Fruit fly (Drosophila melanogaster) whole organism, wandering third instar larva: ENCODE data around the gene ida.

Experiments
- Dfd ChIP-seq: fragments of >200 bp; optimal IDR thresholded peaks from 2 replicates; lab custom pipeline; 2017; ENCODE audit warnings: missing biosample characterization, missing genetic modification characterization
- Dif ChIP-seq: fragments of 200-275, 200-300 bp; sonication (Bioruptor generic); optimal IDR thresholded peaks from 2 replicates; lab custom pipeline; 2018; ENCODE audit warnings: missing biosample characterization, missing genetic modification characterization; ENCODE audit not compliant: partially characterized antibody
- HLH106 ChIP-seq: fragments of 200-800 bp; optimal IDR thresholded peaks from 3 replicates; lab custom pipeline; 2019; ENCODE audit warnings: missing biosample characterization, mild to moderate bottlenecking, missing genetic modification characterization, moderate library complexity
- Mio ChIP-seq: sonication (Bioruptor generic); optimal IDR thresholded peaks from 2 replicates; lab custom pipeline; 2016; ENCODE audit warnings: missing biosample characterization, missing genetic modification characterization
- Myc ChIP-seq: fragments of >200 bp; optimal IDR thresholded peaks from 2 replicates; lab custom pipeline; 2017
- N ChIP-seq: fragments of >200 bp; optimal IDR thresholded peaks from 2 replicates; lab custom pipeline; 2018; ENCODE audit warnings: missing biosample characterization, missing external identifiers, missing genetic modification characterization
- OdsH ChIP-seq: fragments of 200-800 bp; sonication (Bioruptor generic); optimal IDR thresholded peaks from 2 replicates; lab custom pipeline; 2016; ENCODE audit warnings: missing biosample characterization, mild to moderate bottlenecking, missing genetic modification characterization
- Rel ChIP-seq, 2 experiments: fragments of 200-800 bp; sonication (Bioruptor generic) in 1 of 2; optimal IDR thresholded peaks; 2 replicates in 1 of 2; 3 replicates in 1 of 2; lab custom pipeline; 2016 to 2019; ENCODE audit warnings: mild to moderate bottlenecking in 2 of 2, missing biosample characterization in 2 of 2, missing genetic modification characterization in 2 of 2, moderate library complexity in 1 of 2
- Sp1 ChIP-seq: fragments of 200-800 bp; sonication (Bioruptor generic); optimal IDR thresholded peaks from 3 replicates; lab custom pipeline; 2019; ENCODE audit warnings: missing biosample characterization, mild to moderate bottlenecking, missing genetic modification characterization, moderate library complexity
- Vsx2 ChIP-seq: fragments of 200-300, 225-300 bp; sonication (Bioruptor generic); optimal IDR thresholded peaks from 2 replicates; lab custom pipeline; 2018; ENCODE audit warnings: missing biosample characterization, missing genetic modification characterization; ENCODE audit not compliant: partially characterized antibody
- br ChIP-seq: fragments of 200-800 bp; sonication (Bioruptor generic); optimal IDR thresholded peaks from 2 replicates; lab custom pipeline; 2016; ENCODE audit warnings: missing biosample characterization, missing genetic modification characterization
- brk ChIP-seq: fragments of 200-800 bp; sonication (Bioruptor generic); optimal IDR thresholded peaks from 2 replicates; lab custom pipeline; 2016; ENCODE audit warnings: missing biosample characterization, mild to moderate bottlenecking, missing genetic modification characterization
- dl ChIP-seq, 2 experiments: fragments of 175-275, 200-275 bp in 1 of 2; fragments of 200-275 bp in 1 of 2; sonication (Bioruptor generic); optimal IDR thresholded peaks; lab custom pipeline; 2018; ENCODE audit warnings: mild to moderate bottlenecking in 2 of 2, missing biosample characterization in 2 of 2, missing genetic modification characterization in 2 of 2, moderate library complexity in 2 of 2; ENCODE audit not compliant: partially characterized antibody in 2 of 2, insufficient read depth in 1 of 2
- ey ChIP-seq: fragments of 200-800 bp; sonication (Bioruptor generic); optimal IDR thresholded peaks from 2 replicates; lab custom pipeline; 2016; ENCODE audit warnings: missing biosample characterization, missing genetic modification characterization
- h ChIP-seq: fragments of 200-800 bp; sonication (Bioruptor generic); optimal IDR thresholded peaks from 3 replicates; lab custom pipeline; 2016; ENCODE audit warnings: missing biosample characterization, mild to moderate bottlenecking, missing genetic modification characterization
- jim ChIP-seq: fragments of 175-275, 200-325 bp; sonication (Bioruptor generic); optimal IDR thresholded peaks from 2 replicates; lab custom pipeline; 2016; ENCODE audit warnings: missing biosample characterization, mild to moderate bottlenecking, missing genetic modification characterization
- lola ChIP-seq: fragments of >200 bp; optimal IDR thresholded peaks from 2 replicates; lab custom pipeline; 2017; ENCODE audit warnings: missing biosample characterization, missing genetic modification characterization
- pan ChIP-seq: fragments of >200 bp; optimal IDR thresholded peaks from 2 replicates; lab custom pipeline; 2017
- psq ChIP-seq: fragments of 200-800 bp; sonication (Bioruptor generic); optimal IDR thresholded peaks from 3 replicates; lab custom pipeline; 2017; ENCODE audit warnings: missing biosample characterization, mild to moderate bottlenecking, missing genetic modification characterization, moderate library complexity
- rgr ChIP-seq: fragments of 200-800 bp; sonication (Bioruptor generic); optimal IDR thresholded peaks from 3 replicates; lab custom pipeline; 2016; ENCODE audit warnings: missing biosample characterization, mild to moderate bottlenecking, missing genetic modification characterization
- sage ChIP-seq: fragments of 200-800 bp; sonication (Bioruptor generic); optimal IDR thresholded peaks from 2 replicates; lab custom pipeline; 2016; ENCODE audit warnings: missing biosample characterization, mild to moderate bottlenecking, missing genetic modification characterization
- sv ChIP-seq: fragments of 200-800 bp; sonication (Bioruptor generic); optimal IDR thresholded peaks from 3 replicates; lab custom pipeline; 2016; ENCODE audit warnings: missing biosample characterization, missing genetic modification characterization
- usp ChIP-seq: fragments of >200 bp; optimal IDR thresholded peaks from 2 replicates; lab custom pipeline; 2017; ENCODE audit warnings: missing biosample characterization, missing genetic modification characterization
- woc ChIP-seq: sonication (Bioruptor generic); optimal IDR thresholded peaks from 2 replicates; lab custom pipeline; 2016; ENCODE audit warnings: missing biosample characterization, mild to moderate bottlenecking, missing genetic modification characterization

The ida gene

dm6 chr3L:3935567-3936207, 30.5 kb downstream of the ida start, which contains the start of gene Eip63F-1 (continued):
- TF ChIP-seq ey (GFP tag; lab: Kevin White, UChicago): no peak
- TF ChIP-seq dl (GFP tag; optimal IDR thresholded peaks at IDR 0.05; lab: Kevin White, UChicago; ENCODE audit: insufficient read depth in 1 of 2, partially characterized antibody in 2 of 2): no peak
- TF ChIP-seq N: no peak
- TF ChIP-seq brk: no peak
- TF ChIP-seq Vsx2 (GFP tag; lab: Kevin White, UChicago): no peak
- no peak for TF ChIP-seq Mio

- TF ChIP-seq OdsH (GFP tag; lab: Kevin White, UChicago): no peak
- no peak for TF ChIP-seq Mio
- no peak for TF ChIP-seq HLH106 (tag; lab: Kevin White, UChicago)
- no peak for TF ChIP-seq Rel (GFP tag; optimal IDR thresholded peaks at IDR 0.05; lab: Kevin White, UChicago)
- TF ChIP-seq Rel (tag; optimal IDR thresholded peaks at IDR 0.05; lab: Kevin White, UChicago): no peak
- no peak for TF ChIP-seq woc (GFP tag; lab: Kevin White, UChicago)
- TF ChIP-seq usp (GFP tag; lab: Kevin White, UChicago): no peak
- no peak for TF ChIP-seq psq
- no peak for TF ChIP-seq Dfd (GFP tag; lab: Kevin White, UChicago)
- no peak for TF ChIP-seq sv (GFP tag; lab: Kevin White, UChicago)
- TF ChIP-seq lola (GFP tag; lab: Kevin White, UChicago): no peak
- TF ChIP-seq, all 38 proteins: peak for 0
Measured at dm6 chr3L:3937806-3938205, 32.7 kb downstream of the ida start, which contains the start of gene CG10866. Gene CG10866, minus strand, starts transcription at chr3L:3937992.

dm6 chr3L:3940075-3940819, 35.1 kb downstream of the ida start, which contains the start of gene CG12766:
Gene CG12766, minus strand, starts transcription at chr3L:3940125.
- no peak for TF ChIP-seq jim (GFP tag; lab: Kevin White, UChicago)
- no peak for TF ChIP-seq HLH106 (tag; lab: Kevin White, UChicago)
- no peak for TF ChIP-seq ey (GFP tag; lab: Kevin White, UChicago)
- no peak for TF ChIP-seq pan (lab: Kevin White, UChicago)

DNA sequence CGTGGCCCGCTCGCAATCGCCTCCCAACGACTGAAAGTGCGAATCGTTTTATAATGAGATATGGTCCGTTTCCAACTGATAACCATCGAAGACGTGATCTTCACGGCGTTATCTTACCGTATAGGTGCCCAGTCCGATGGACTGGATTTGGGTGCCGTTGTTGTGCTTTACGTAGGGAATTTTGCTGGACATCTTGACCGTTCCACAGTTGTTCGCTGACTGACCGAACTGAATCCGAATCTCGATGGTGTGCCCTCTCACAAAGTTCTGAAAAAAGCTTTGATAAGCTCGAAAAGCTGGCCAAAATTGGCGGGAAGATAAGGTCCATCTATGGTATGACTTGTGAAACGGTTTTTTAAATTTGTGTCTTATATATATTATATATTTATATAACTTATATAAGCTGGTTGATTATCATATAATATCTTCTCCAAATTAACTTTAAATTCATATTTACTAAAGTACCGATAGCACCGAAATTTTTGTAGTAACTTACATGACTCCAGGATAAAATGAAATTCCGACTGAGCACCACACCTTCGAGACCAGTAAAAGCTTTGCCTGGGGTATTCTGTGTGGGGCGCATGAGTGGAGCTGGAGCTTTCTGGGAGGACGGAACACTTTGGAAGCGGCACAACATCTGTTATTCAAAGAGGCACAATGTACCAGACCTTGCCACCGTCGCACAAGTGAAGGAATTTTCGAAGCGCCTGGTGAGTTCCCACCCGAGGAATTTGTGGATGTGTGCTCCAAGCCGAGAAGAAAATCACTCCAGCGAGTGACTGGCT, 37.3 kb downstream of the ida start, which contains the start of the genes CG10863 and CG14982:
CG10863 (minus strand) TSS at position 225 of the 788 bp plus-strand sequence.
CG14982 (plus strand) TSS at position 470 of the 788 bp plus-strand sequence.
- no peak for TF ChIP-seq Rel (GFP tag; optimal IDR thresholded peaks at IDR 0.05; lab: Kevin White, UChicago)
- peak; percentile 80 for TF ChIP-seq Rel (tag; optimal IDR thresholded peaks at IDR 0.05; lab: Kevin White, UChicago)
- peak; percentile 29 for TF ChIP-seq Sp1
- peak; percentile 52 for TF ChIP-seq rgr
- no peak for TF ChIP-seq brk
- no peak for TF ChIP-seq N
- no peak for TF ChIP-seq Myc (lab: Kevin White, UChicago)
- peak; percentile 8 for TF ChIP-seq sage (GFP tag; lab: Kevin White, UChicago)
- TF ChIP-seq OdsH (GFP tag; lab: Kevin White, UChicago): peak; percentile 3
- TF ChIP-seq h (GFP tag; lab: Kevin White, UChicago): peak; percentile 47
- TF ChIP-seq br (GFP tag; lab: Kevin White, UChicago): peak; percentile 35
- TF ChIP-seq Vsx2 (GFP tag; lab: Kevin White, UChicago): peak; percentile 19
- no peak for TF ChIP-seq woc (GFP tag; lab: Kevin White, UChicago)
- peak; percentile 41 for TF ChIP-seq Dif
- no peak for TF ChIP-seq jim (GFP tag; lab: Kevin White, UChicago)

- TF ChIP-seq jim (GFP tag; lab: Kevin White, UChicago) (no peak), sage (GFP tag; lab: Kevin White, UChicago) (peak; percentile 26)
Measured at dm6 chr3L:3947301-3947941, 42.3 kb downstream of the ida start, which contains the start of gene CG10853. Gene CG10853, plus strand, starts transcription at chr3L:3947891.
